Fruit fly (Drosophila melanogaster): ENCODE results near the gene CG4020.
A peak's percentile ranks its signal among the peaks of the same experiment; 100 is the strongest.

Gene CG4020

dm6 chrX:5888260-5888659 lies 17.3 kb upstream of the CG4020 start:
- TF ChIP-seq CG7101 (tag; optimal IDR thresholded peaks at IDR 0.05) (no peak), toe (GFP tag; optimal IDR thresholded peaks at IDR 0.05) (no peak), cnc (optimal IDR thresholded peaks at IDR 0.05) (no peak), bab1 (GFP tag; optimal IDR thresholded peaks at IDR 0.05) (no peak), Crg-1 (GFP tag; optimal IDR thresholded peaks at IDR 0.05) (no peak), CG33017 (tag; optimal IDR thresholded peaks at IDR 0.05) (no peak), ovo (GFP tag; optimal IDR thresholded peaks at IDR 0.05) (no peak), CG14711 (tag; optimal IDR thresholded peaks at IDR 0.05) (no peak), pad (GFP tag; optimal IDR thresholded peaks at IDR 0.05) (no peak)

dm6 chrX:5888933-5889332 lies 16.6 kb upstream of the CG4020 start:
- TF ChIP-seq tj (GFP tag; optimal IDR thresholded peaks at IDR 0.05) (no peak), CG12768 (GFP tag; optimal IDR thresholded peaks at IDR 0.05) (no peak), ovo (GFP tag; optimal IDR thresholded peaks at IDR 0.05) (no peak), CG14711 (tag; optimal IDR thresholded peaks at IDR 0.05) (no peak), CG11617 (GFP tag; optimal IDR thresholded peaks at IDR 0.05) (no peak), Hr96 (GFP tag; optimal IDR thresholded peaks at IDR 0.05) (no peak)

dm6 chrX:5891666-5892444 lies 13.7 kb upstream of the CG4020 start:
- TF ChIP-seq bab1 (GFP tag; optimal IDR thresholded peaks at IDR 0.05): peak; percentile 67
- peak; percentile 68 for TF ChIP-seq CG14711 (tag; optimal IDR thresholded peaks at IDR 0.05)
- TF ChIP-seq cic (GFP tag; optimal IDR thresholded peaks at IDR 0.05): no peak
- no peak for TF ChIP-seq tj (GFP tag; optimal IDR thresholded peaks at IDR 0.05)
- TF ChIP-seq pad (GFP tag; optimal IDR thresholded peaks at IDR 0.05): peak; percentile 13
- TF ChIP-seq CG12768 (GFP tag; optimal IDR thresholded peaks at IDR 0.05): no peak
- TF ChIP-seq CG7101 (tag; optimal IDR thresholded peaks at IDR 0.05): peak; percentile 54
- no peak for TF ChIP-seq Mnt (GFP tag; optimal IDR thresholded peaks at IDR 0.05)

- TF ChIP-seq kay (GFP tag; ENCODE audit: borderline replicate concordance) (peak; percentile 61), CG33017 (tag; optimal IDR thresholded peaks at IDR 0.05) (no peak), tj (GFP tag; optimal IDR thresholded peaks at IDR 0.05) (no peak), Mnt (GFP tag; optimal IDR thresholded peaks at IDR 0.05) (no peak), CG7101 (tag; optimal IDR thresholded peaks at IDR 0.05) (no peak)
These were observed 13.0 kb upstream of the CG4020 start for dm6 chrX:5892512-5892911.

- TF ChIP-seq cic (GFP tag; optimal IDR thresholded peaks at IDR 0.05) (peak; percentile 42), ovo (GFP tag; optimal IDR thresholded peaks at IDR 0.05) (no peak)
These were observed 12.4 kb upstream of the CG4020 start for dm6 chrX:5893165-5893564.

dm6 chrX:5894529-5895487 lies 10.7 kb upstream of the CG4020 start:
- TF ChIP-seq ovo (GFP tag; optimal IDR thresholded peaks at IDR 0.05) (no peak), bab1 (GFP tag; optimal IDR thresholded peaks at IDR 0.05) (peak; percentile 21)

dm6 chrX:5895821-5896550 lies 9.6 kb upstream of the CG4020 start:
- TF ChIP-seq cic (GFP tag; optimal IDR thresholded peaks at IDR 0.05) (no peak), ovo (GFP tag; optimal IDR thresholded peaks at IDR 0.05) (peak; percentile 56), tj (GFP tag; optimal IDR thresholded peaks at IDR 0.05) (peak; percentile 95), CG12768 (GFP tag; optimal IDR thresholded peaks at IDR 0.05) (peak; percentile 76), Mnt (GFP tag; optimal IDR thresholded peaks at IDR 0.05) (peak; percentile 25), pad (GFP tag; optimal IDR thresholded peaks at IDR 0.05) (peak; percentile 78), Hr96 (GFP tag; optimal IDR thresholded peaks at IDR 0.05) (peak; percentile 81), kay (GFP tag; ENCODE audit: borderline replicate concordance) (no peak), Crg-1 (GFP tag; optimal IDR thresholded peaks at IDR 0.05) (peak; percentile 51), toe (GFP tag; optimal IDR thresholded peaks at IDR 0.05) (peak; percentile 51), CG7045 (GFP tag; optimal IDR thresholded peaks at IDR 0.05) (peak; percentile 81), cnc (optimal IDR thresholded peaks at IDR 0.05) (no peak), CG5204 (GFP tag; optimal IDR thresholded peaks at IDR 0.05) (peak; percentile 66), CG11617 (GFP tag; optimal IDR thresholded peaks at IDR 0.05) (peak; percentile 41), CG1620 (GFP tag; optimal IDR thresholded peaks at IDR 0.05) (peak; percentile 75), CG33017 (tag; optimal IDR thresholded peaks at IDR 0.05) (peak; percentile 80), CG7101 (tag; optimal IDR thresholded peaks at IDR 0.05) (peak; percentile 88), Clk (GFP tag; optimal IDR thresholded peaks at IDR 0.05) (peak; percentile 72), CG14711 (tag; optimal IDR thresholded peaks at IDR 0.05) (peak; percentile 87), bab1 (GFP tag; optimal IDR thresholded peaks at IDR 0.05) (peak; percentile 92)

Data from whole organism, adult.